Fruit fly (Drosophila melanogaster) whole organism, embryonic: ENCODE data around the gene CG15445.

Experiments
- Bgb ChIP-seq: fragments of 200-800 bp; sonication (Bioruptor generic); IDR thresholded peaks from 2 replicates; pipeline ENCODE4 v1.3.6; 2022; ENCODE audit warnings: missing biosample characterization, missing genetic modification characterization; ENCODE audit not compliant: partially characterized antibody
- CG10654 ChIP-seq: fragments of 200-800 bp; sonication (Bioruptor generic); optimal IDR thresholded peaks from 2 replicates; lab custom pipeline; 2016; ENCODE audit warnings: missing biosample characterization, missing genetic modification characterization
- CG13894 ChIP-seq: fragments of 200-800 bp; sonication (Bioruptor generic); optimal IDR thresholded peaks from 3 replicates; lab custom pipeline; 2018; ENCODE audit warnings: missing biosample characterization, mild to moderate bottlenecking, missing genetic modification characterization, moderate library complexity
- CG15601 ChIP-seq: fragments of 200-800 bp; sonication (Bioruptor generic); optimal IDR thresholded peaks from 3 replicates; lab custom pipeline; 2019; ENCODE audit warnings: missing biosample characterization, mild to moderate bottlenecking, missing genetic modification characterization, moderate library complexity
- CG17385 ChIP-seq: fragments of 200-800 bp; sonication (Bioruptor generic); optimal IDR thresholded peaks from 3 replicates; lab custom pipeline; 2018; ENCODE audit warnings: missing biosample characterization, mild to moderate bottlenecking, missing genetic modification characterization
- CG17829 ChIP-seq: fragments of 200-800 bp; optimal IDR thresholded peaks from 2 replicates; lab custom pipeline; 2019; ENCODE audit warnings: missing biosample characterization, mild to moderate bottlenecking, missing genetic modification characterization, moderate library complexity
- CG18011 ChIP-seq: fragments of 200-800 bp; sonication (Bioruptor generic); optimal IDR thresholded peaks from 2 replicates; lab custom pipeline; 2017; ENCODE audit warnings: missing biosample characterization, missing genetic modification characterization, mild to moderate bottlenecking, moderate library complexity, missing genotype
- CG18476 ChIP-seq: fragments of 200-800 bp; sonication (Bioruptor generic); optimal IDR thresholded peaks from 2 replicates; lab custom pipeline; 2016; ENCODE audit warnings: missing biosample characterization, mild to moderate bottlenecking, missing genetic modification characterization
- CG2712 ChIP-seq: fragments of 200-800 bp; optimal IDR thresholded peaks from 3 replicates; lab custom pipeline; 2019; ENCODE audit warnings: missing biosample characterization, mild to moderate bottlenecking, missing genetic modification characterization, moderate library complexity
- CG32532 ChIP-seq: fragments of 200-800 bp; sonication (Bioruptor generic); IDR thresholded peaks from 2 replicates; pipeline ENCODE4 v1.3.6; 2022; ENCODE audit warnings: missing biosample characterization, missing genetic modification characterization
- CG3407 ChIP-seq: fragments of 200-800 bp; sonication (Bioruptor generic); optimal IDR thresholded peaks from 2 replicates; lab custom pipeline; 2018; ENCODE audit warnings: missing biosample characterization, mild to moderate bottlenecking, missing genetic modification characterization
- CG34376 ChIP-seq: fragments of 200-800 bp; sonication (Bioruptor generic); optimal IDR thresholded peaks from 2 replicates; lab custom pipeline; 2018; ENCODE audit warnings: missing biosample characterization, mild to moderate bottlenecking, missing genetic modification characterization
- CG34422 ChIP-seq: fragments of 200-800 bp; sonication (Bioruptor generic); IDR thresholded peaks from 3 replicates; pipeline ENCODE4 v1.3.6; 2022; ENCODE audit warnings: missing biosample characterization, missing genetic modification characterization
- CG4707 ChIP-seq: fragments of 200-800 bp; sonication (Bioruptor generic); optimal IDR thresholded peaks from 2 replicates; lab custom pipeline; 2018; ENCODE audit warnings: missing biosample characterization, mild to moderate bottlenecking, missing genetic modification characterization, moderate library complexity
- CG6175 ChIP-seq: fragments of 200-800 bp; sonication (Bioruptor generic); IDR thresholded peaks from 3 replicates; pipeline ENCODE4 v1.3.6; 2022; ENCODE audit warnings: missing biosample characterization, missing genetic modification characterization
- CG8290 ChIP-seq, 3 experiments: fragments of 200-800 bp; sonication (Bioruptor generic); optimal IDR thresholded peaks; 2 replicates each; lab custom pipeline; 2016 to 2019; ENCODE audit warnings: missing biosample characterization in 3 of 3, missing genetic modification characterization in 3 of 3, mild to moderate bottlenecking in 2 of 3, moderate library complexity in 1 of 3
- D ChIP-seq, 2 experiments: fragments of 200-800 bp in 1 of 2; fragments of >200 bp in 1 of 2; sonication (Bioruptor generic) in 1 of 2; optimal IDR thresholded peaks; 2 replicates in 1 of 2; 3 replicates in 1 of 2; lab custom pipeline; 2017; ENCODE audit warnings: mild to moderate bottlenecking in 1 of 2, missing biosample characterization in 1 of 2, missing genetic modification characterization in 1 of 2, missing genetic modification reagents in 1 of 2
- Dip3 ChIP-seq: fragments of 200-800 bp; sonication (Bioruptor generic); optimal IDR thresholded peaks from 3 replicates; lab custom pipeline; 2016; ENCODE audit warnings: missing biosample characterization, missing genetic modification characterization
- Hand ChIP-seq: fragments of 200-800 bp; sonication (Bioruptor generic); optimal IDR thresholded peaks from 2 replicates; lab custom pipeline; 2017; ENCODE audit warnings: mild to moderate bottlenecking, missing biosample characterization, missing genetic modification reagents, missing genetic modification characterization
- Hr51 ChIP-seq, 2 experiments: fragments of 200-800 bp; sonication (Bioruptor generic); optimal IDR thresholded peaks; 2 replicates in 1 of 2; 3 replicates in 1 of 2; lab custom pipeline; 2016 to 2018; ENCODE audit warnings: missing biosample characterization in 2 of 2, missing genetic modification characterization in 2 of 2, mild to moderate bottlenecking in 1 of 2, moderate library complexity in 1 of 2
- Hsf ChIP-seq: fragments of 200-800 bp; sonication (Bioruptor generic); optimal IDR thresholded peaks from 3 replicates; lab custom pipeline; 2016; ENCODE audit warnings: missing biosample characterization, missing genetic modification characterization
- Lhr ChIP-seq: fragments of 200-800 bp; sonication (Bioruptor generic); optimal IDR thresholded peaks from 3 replicates; lab custom pipeline; 2017; ENCODE audit warnings: mild to moderate bottlenecking, missing biosample characterization, missing genetic modification reagents, missing genetic modification characterization
- MESR4 ChIP-seq: fragments of 200-800 bp; sonication (Bioruptor generic); optimal IDR thresholded peaks from 2 replicates; lab custom pipeline; 2018; ENCODE audit warnings: missing biosample characterization, mild to moderate bottlenecking, missing genetic modification characterization, moderate library complexity
- Opbp ChIP-seq: fragments of 200-800 bp; sonication (Bioruptor generic); IDR thresholded peaks from 3 replicates; pipeline ENCODE4 v1.3.6; 2022; ENCODE audit warnings: missing biosample characterization, missing genetic modification characterization; ENCODE audit not compliant: partially characterized antibody
- Optix ChIP-seq: fragments of 200-800 bp; sonication (Bioruptor generic); IDR thresholded peaks from 3 replicates; pipeline ENCODE4 v1.3.6; 2022; ENCODE audit warnings: missing biosample characterization, missing genetic modification characterization
- Rfx ChIP-seq: fragments of 200-800 bp; sonication (Bioruptor generic); IDR thresholded peaks from 2 replicates; pipeline ENCODE4 v1.3.6; 2022; ENCODE audit warnings: missing biosample characterization, missing genetic modification characterization
- Sry-δ ChIP-seq: fragments of 200-800 bp; sonication (Bioruptor generic); optimal IDR thresholded peaks from 2 replicates; lab custom pipeline; 2016; ENCODE audit warnings: missing biosample characterization, missing genetic modification characterization
- Xbp1 ChIP-seq: fragments of 200-800 bp; sonication (Bioruptor generic); optimal IDR thresholded peaks from 3 replicates; lab custom pipeline; 2016; ENCODE audit warnings: missing biosample characterization, mild to moderate bottlenecking, missing genetic modification characterization
- YL-1 ChIP-seq: fragments of 200-800 bp; sonication (Bioruptor generic); optimal IDR thresholded peaks from 3 replicates; lab custom pipeline; 2017; ENCODE audit warnings: missing biosample characterization, mild to moderate bottlenecking, missing genetic modification characterization
- bbx ChIP-seq: fragments of 200-800 bp; sonication (Bioruptor generic); IDR thresholded peaks from 2 replicates; pipeline ENCODE4 v1.3.6; 2022; ENCODE audit warnings: missing biosample characterization, missing genetic modification characterization; ENCODE audit not compliant: partially characterized antibody
- cas ChIP-seq: fragments of 200-800 bp; sonication (Bioruptor generic); IDR thresholded peaks from 2 replicates; pipeline ENCODE4 v1.3.6; 2022; ENCODE audit warnings: missing biosample characterization, missing genetic modification characterization
- ewg ChIP-seq: fragments of 200-800 bp; sonication (Bioruptor generic); optimal IDR thresholded peaks from 3 replicates; lab custom pipeline; 2017; ENCODE audit warnings: mild to moderate bottlenecking, missing biosample characterization, missing genetic modification reagents, missing genetic modification characterization
- grau ChIP-seq: fragments of 200-800 bp; optimal IDR thresholded peaks from 3 replicates; lab custom pipeline; 2019; ENCODE audit warnings: missing biosample characterization, mild to moderate bottlenecking, missing genetic modification characterization, moderate library complexity
- gro ChIP-seq: fragments of 200-800 bp; sonication (Bioruptor generic); optimal IDR thresholded peaks from 2 replicates; lab custom pipeline; 2016; ENCODE audit warnings: missing biosample characterization, missing genetic modification characterization
- hbn ChIP-seq: fragments of 200-800 bp; sonication (Bioruptor generic); IDR thresholded peaks from 2 replicates; pipeline ENCODE4 v1.3.6; 2022; ENCODE audit warnings: missing biosample characterization, missing genetic modification characterization; ENCODE audit not compliant: partially characterized antibody
- her ChIP-seq: fragments of 200-800 bp; sonication (Bioruptor generic); optimal IDR thresholded peaks from 2 replicates; lab custom pipeline; 2016; ENCODE audit warnings: missing biosample characterization, missing genetic modification characterization
- phol ChIP-seq: fragments of 200-800 bp; sonication (Bioruptor generic); optimal IDR thresholded peaks from 3 replicates; lab custom pipeline; 2018; ENCODE audit warnings: missing biosample characterization, mild to moderate bottlenecking, missing genetic modification characterization, moderate library complexity
- pnt ChIP-seq: fragments of 200-800 bp; sonication (Bioruptor generic); optimal IDR thresholded peaks from 3 replicates; lab custom pipeline; 2016; ENCODE audit warnings: missing biosample characterization, missing genetic modification characterization
- pzg ChIP-seq: fragments of 200-800 bp; sonication (Bioruptor generic); optimal IDR thresholded peaks from 3 replicates; lab custom pipeline; 2018; ENCODE audit warnings: missing biosample characterization, mild to moderate bottlenecking, missing genetic modification characterization, moderate library complexity
- salm ChIP-seq: fragments of 200-800 bp; sonication (Bioruptor generic); optimal IDR thresholded peaks from 2 replicates; lab custom pipeline; 2018; ENCODE audit warnings: missing biosample characterization, mild to moderate bottlenecking, missing genetic modification characterization
- sd ChIP-seq: fragments of 200-800 bp; sonication (Bioruptor generic); optimal IDR thresholded peaks from 3 replicates; lab custom pipeline; 2018; ENCODE audit warnings: missing biosample characterization, mild to moderate bottlenecking, missing genetic modification characterization, moderate library complexity
- sens ChIP-seq: fragments of 200-800 bp; sonication (Bioruptor generic); peaks from one replicate; lab custom pipeline; 2016; ENCODE audit warnings: missing biosample characterization, missing genetic modification characterization
- seq ChIP-seq: fragments of 200-800 bp; sonication (Bioruptor generic); IDR thresholded peaks from 2 replicates; pipeline ENCODE4 v1.3.6; 2022; ENCODE audit warnings: missing biosample characterization, missing genetic modification characterization
- sisA ChIP-seq: fragments of 200-800 bp; sonication (Bioruptor generic); IDR thresholded peaks from 2 replicates; pipeline ENCODE4 v1.3.6; 2022; ENCODE audit warnings: missing biosample characterization, missing genetic modification characterization
- sob ChIP-seq: fragments of 200-800 bp; sonication (Bioruptor generic); IDR thresholded peaks from 2 replicates; pipeline ENCODE4 v1.3.6; 2022; ENCODE audit warnings: missing biosample characterization, missing genetic modification characterization
- tna ChIP-seq: fragments of 200-800 bp; sonication (Bioruptor generic); IDR thresholded peaks from 2 replicates; pipeline ENCODE4 v1.3.6; 2022; ENCODE audit warnings: missing biosample characterization, missing genetic modification characterization; ENCODE audit not compliant: partially characterized antibody
- tup ChIP-seq: fragments of 200-800 bp; sonication (Bioruptor generic); optimal IDR thresholded peaks from 2 replicates; lab custom pipeline; 2016; ENCODE audit warnings: missing biosample characterization, mild to moderate bottlenecking, missing genetic modification characterization, moderate library complexity
- unc-4 ChIP-seq: fragments of 200-800 bp; sonication (Bioruptor generic); IDR thresholded peaks from 2 replicates; pipeline ENCODE4 v1.3.6; 2022; ENCODE audit warnings: missing biosample characterization, missing genetic modification characterization; ENCODE audit not compliant: partially characterized antibody

Gene CG15445

DNA sequence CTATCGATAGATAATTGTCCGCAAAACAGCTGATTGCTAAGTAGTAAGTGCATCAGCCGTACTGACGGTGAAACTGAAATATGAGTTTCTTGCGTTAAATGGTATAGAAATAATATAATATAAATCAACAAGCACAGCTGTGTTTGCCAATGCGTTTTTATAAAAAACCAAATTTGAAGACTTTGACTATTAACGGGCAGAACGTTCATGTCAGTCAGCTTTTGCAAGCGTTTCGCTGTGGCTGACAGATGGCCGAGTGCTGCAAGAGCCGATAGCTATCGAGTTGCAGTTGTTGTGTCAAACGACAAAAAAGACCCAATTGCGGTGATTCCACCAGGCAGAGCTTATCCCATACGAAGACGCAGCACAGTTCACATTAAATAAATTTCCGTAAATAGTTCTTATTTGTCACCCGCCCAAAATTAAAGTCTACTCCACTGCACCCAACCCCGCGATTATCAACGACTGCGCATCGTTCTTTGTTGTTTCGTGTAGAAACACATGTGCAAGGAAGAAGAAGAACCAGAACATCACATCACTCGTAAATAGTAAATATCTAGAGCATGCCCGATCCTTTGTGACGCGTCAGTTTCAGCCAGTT lies at the start of gene CG15445, which contains the start of gene unc (continued):
- TF ChIP-seq Rfx (peak; percentile 73), CG6175 (GFP tag; lab: Robert Waterston, UW) (no peak), CG8290 (GFP tag; optimal IDR thresholded peaks at IDR 0.05; lab: Kevin White, UChicago) (peak; percentile 48), CG8290 (tag; optimal IDR thresholded peaks at IDR 0.05; lab: Kevin White, UChicago) (no peak), bbx (GFP tag; lab: Robert Waterston, UW) (peak; percentile 83), phol (tag; lab: Kevin White, UChicago) (peak; percentile 42), CG13894 (tag; lab: Kevin White, UChicago) (no peak), CG4707 (GFP tag; lab: Kevin White, UChicago) (no peak), CG3407 (GFP tag; lab: Kevin White, UChicago) (no peak), salm (tag; lab: Kevin White, UChicago) (no peak), CG34422 (GFP tag; lab: Robert Waterston, UW) (0 out of 3 replicates have a peak, but pooled peaks have one; percentile 34), Optix (GFP tag; lab: Robert Waterston, UW) (no peak), CG10654 (GFP tag; lab: Kevin White, UChicago) (peak; percentile 12), sd (tag; lab: Kevin White, UChicago) (no peak), CG32532 (peak; percentile 59), Bgb (GFP tag; lab: Robert Waterston, UW) (peak; percentile 90), unc-4 (GFP tag; lab: Robert Waterston, UW) (peak; percentile 80), sens (peak; percentile 74), Dip3 (GFP tag; lab: Kevin White, UChicago) (peak; percentile 22), CG2712 (tag; lab: Kevin White, UChicago) (no peak), Hsf (GFP tag; lab: Kevin White, UChicago) (peak; percentile 18), Sry-δ (GFP tag; lab: Kevin White, UChicago) (peak; percentile 85), cas (no peak), Opbp (GFP tag; lab: Robert Waterston, UW) (peak; percentile 86), ewg (GFP tag; lab: Kevin White, UChicago) (peak; percentile 78), CG34376 (GFP tag; lab: Kevin White, UChicago) (no peak), CG18476 (GFP tag; lab: Kevin White, UChicago) (no peak), tna (GFP tag; lab: Robert Waterston, UW) (peak; percentile 60; the same call in 1 of the 2 replicates), CG18011 (peak; percentile 99), hbn (GFP tag; lab: Robert Waterston, UW) (peak; percentile 70; the same call in 1 of the 2 replicates), pnt (no peak), CG17829 (tag; lab: Kevin White, UChicago) (peak; percentile 28), Xbp1 (GFP tag; lab: Kevin White, UChicago) (peak; percentile 34), Lhr (GFP tag; lab: Kevin White, UChicago) (peak; percentile 53), CG17385 (GFP tag; lab: Kevin White, UChicago) (peak; percentile 83), tup (GFP tag; lab: Kevin White, UChicago) (no peak), sob (peak; percentile 65; the same call in 1 of the 2 replicates), Hand (no peak), gro (GFP tag; lab: Kevin White, UChicago) (no peak), CG15601 (peak; percentile 15), grau (tag; lab: Kevin White, UChicago) (no peak), her (GFP tag; lab: Kevin White, UChicago) (no peak), MESR4 (GFP tag; lab: Kevin White, UChicago) (peak; percentile 60), D (optimal IDR thresholded peaks at IDR 0.05; lab: Kevin White, UChicago) (no peak), D (GFP tag; optimal IDR thresholded peaks at IDR 0.05; lab: Kevin White, UChicago) (no peak), sisA (GFP tag; lab: Robert Waterston, UW) (peak; percentile 43), Hr51 (GFP tag; optimal IDR thresholded peaks at IDR 0.05; lab: Kevin White, UChicago) (peak in 1 of 2 experiments; percentile 16), seq (GFP tag; lab: Robert Waterston, UW) (no peak), YL-1 (GFP tag; lab: Kevin White, UChicago) (peak; percentile 53), pzg (GFP tag; lab: Kevin White, UChicago) (peak; percentile 63)
